Worm (Caenorhabditis elegans) whole organism, young adult: ENCODE measurements around the gene moc-1.

Experiments used
- B0035.1 ChIP-seq: sonication (generic microtip); optimal IDR thresholded peaks from 2 replicates; lab custom pipeline; 2016; ENCODE audit warnings: missing genetic modification characterization, mild to moderate bottlenecking, missing compliant biosample characterization, missing genotype, missing genetic modification reagents
- C06A6.2 ChIP-seq: fragments of 200-800 bp; sonication (Bioruptor generic); conservative IDR thresholded peaks from 2 replicates; pipeline ENCODE4 v1.3.6; 2022; ENCODE audit warnings: missing genetic modification characterization, missing compliant biosample characterization
- F22D6.2 ChIP-seq: sonication (generic microtip); optimal IDR thresholded peaks from 2 replicates; lab custom pipeline; 2016; ENCODE audit warnings: mild to moderate bottlenecking, missing genetic modification characterization, missing compliant biosample characterization
- F37B4.10 ChIP-seq: fragments of 200-800 bp; sonication (Bioruptor generic); IDR thresholded peaks from 2 replicates; pipeline ENCODE4 v1.3.6; 2022; ENCODE audit warnings: missing genetic modification characterization, missing compliant biosample characterization
- F55B11.4 ChIP-seq: sonication (generic microtip); optimal IDR thresholded peaks from 2 replicates; lab custom pipeline; 2016; ENCODE audit warnings: missing compliant biosample characterization, missing genetic modification characterization, borderline replicate concordance; ENCODE audit not compliant: insufficient read depth
- F57A8.1 ChIP-seq: fragments of 200-800 bp; sonication (Bioruptor generic); optimal IDR thresholded peaks from 2 replicates; lab custom pipeline; 2018; ENCODE audit warnings: mild to moderate bottlenecking, missing genetic modification characterization, moderate library complexity, missing compliant biosample characterization
- K12H6.12 ChIP-seq: fragments of 200-800 bp; sonication (Bioruptor generic); optimal IDR thresholded peaks from 2 replicates; lab custom pipeline; 2018; ENCODE audit warnings: mild to moderate bottlenecking, missing genetic modification characterization, missing compliant biosample characterization
- T07F8.4 ChIP-seq: sonication (generic microtip); optimal IDR thresholded peaks from 2 replicates; lab custom pipeline; 2016; ENCODE audit warnings: mild to moderate bottlenecking, missing genetic modification characterization, moderate library complexity, missing compliant biosample characterization
- Y53F4B.3 ChIP-seq: fragments of 200-800 bp; sonication (Bioruptor generic); IDR thresholded peaks from 2 replicates; pipeline ENCODE4 v1.3.6; 2022; ENCODE audit warnings: missing genetic modification reagents, missing genetic modification characterization, missing compliant biosample characterization
- Y53G8AR.9 ChIP-seq: fragments of 200-800 bp; sonication (Bioruptor generic); conservative IDR thresholded peaks from 2 replicates; pipeline ENCODE4 v1.3.6; 2022; ENCODE audit warnings: missing genetic modification reagents, missing genetic modification characterization, missing compliant biosample characterization
- akir-1 ChIP-seq: fragments of 200-800 bp; sonication (Bioruptor generic); optimal IDR thresholded peaks from 2 replicates; lab custom pipeline; 2018; ENCODE audit warnings: mild to moderate bottlenecking, missing genetic modification characterization, moderate library complexity, missing compliant biosample characterization
- aptf-2 ChIP-seq: fragments of 200-800 bp; sonication (Bioruptor generic); conservative IDR thresholded peaks from 2 replicates; pipeline ENCODE4 v1.3.6; 2022; ENCODE audit warnings: missing genetic modification reagents, missing genetic modification characterization, missing compliant biosample characterization
- atf-7 ChIP-seq: sonication (generic microtip); optimal IDR thresholded peaks from 2 replicates; lab custom pipeline; 2017; ENCODE audit warnings: mild to moderate bottlenecking, missing genetic modification characterization, missing compliant biosample characterization
- athp-1 ChIP-seq: sonication (generic microtip); optimal IDR thresholded peaks from 2 replicates; lab custom pipeline; 2017; ENCODE audit warnings: mild to moderate bottlenecking, missing genetic modification characterization, missing compliant biosample characterization
- cebp-1 ChIP-seq, 2 experiments: fragments of 200-800 bp in 1 of 2; sonication (Bioruptor generic) in 1 of 2; sonication (generic microtip) in 1 of 2; IDR thresholded peaks in 1 of 2; optimal IDR thresholded peaks in 1 of 2; 2 replicates each; pipeline versions ENCODE4 v1.3.6 to Lab custom; 2017 to 2022; ENCODE audit warnings: missing compliant biosample characterization in 2 of 2, missing genetic modification characterization in 2 of 2, mild to moderate bottlenecking in 1 of 2, missing genetic modification reagents in 1 of 2, moderate library complexity in 1 of 2
- ceh-27 ChIP-seq: fragments of 200-800 bp; sonication (Bioruptor generic); optimal IDR thresholded peaks from 2 replicates; lab custom pipeline; 2018; ENCODE audit warnings: mild to moderate bottlenecking, missing genetic modification characterization, moderate library complexity, missing compliant biosample characterization
- ceh-40 ChIP-seq: fragments of 200-800 bp; sonication (Bioruptor generic); IDR thresholded peaks from 2 replicates; pipeline ENCODE4 v1.3.6; 2022; ENCODE audit warnings: missing genetic modification characterization, missing compliant biosample characterization
- ceh-91 ChIP-seq: fragments of 200-800 bp; sonication (Bioruptor generic); IDR thresholded peaks from 2 replicates; pipeline ENCODE4 v1.3.6; 2022; ENCODE audit warnings: missing genetic modification reagents, missing genetic modification characterization, missing compliant biosample characterization
- dpff-1 ChIP-seq: sonication (generic microtip); optimal IDR thresholded peaks from 2 replicates; lab custom pipeline; 2017; ENCODE audit warnings: mild to moderate bottlenecking, missing genetic modification characterization, missing compliant biosample characterization
- dpl-1 ChIP-seq: fragments of 150-350 bp; optimal IDR thresholded peaks from 2 replicates; lab custom pipeline; 2014; ENCODE audit warnings: missing biosample characterization, missing genetic modification reagents, missing genetic modification characterization
- egrh-3 ChIP-seq: fragments of 200-800 bp; sonication (Bioruptor generic); IDR thresholded peaks from 2 replicates; pipeline ENCODE4 v1.3.6; 2022; ENCODE audit warnings: missing genetic modification reagents, missing genetic modification characterization, missing compliant biosample characterization
- gei-17 ChIP-seq: fragments of 200-800 bp; sonication (Bioruptor generic); optimal IDR thresholded peaks from 2 replicates; lab custom pipeline; 2018; ENCODE audit warnings: mild to moderate bottlenecking, missing genetic modification characterization, missing compliant biosample characterization
- hmg-1.2 ChIP-seq: fragments of 200-800 bp; sonication (Bioruptor generic); IDR thresholded peaks from 2 replicates; pipeline ENCODE4 v1.3.6; 2022; ENCODE audit warnings: missing genetic modification reagents, missing genetic modification characterization, missing compliant biosample characterization
- lag-1 ChIP-seq: fragments of 200-800 bp; sonication (Bioruptor generic); IDR thresholded peaks from 2 replicates; pipeline ENCODE4 v1.3.6; 2022; ENCODE audit warnings: missing genetic modification reagents, missing genetic modification characterization, missing compliant biosample characterization
- let-526 ChIP-seq: fragments of 200-800 bp; sonication (Bioruptor generic); IDR thresholded peaks from 2 replicates; pipeline ENCODE4 v1.3.6; 2022; ENCODE audit warnings: missing genetic modification reagents, missing genetic modification characterization, missing compliant biosample characterization
- let-607 ChIP-seq, 2 experiments: fragments of 200-800 bp in 1 of 2; sonication (Bioruptor generic) in 1 of 2; sonication (generic microtip) in 1 of 2; optimal IDR thresholded peaks; 2 replicates each; lab custom pipeline; 2016 to 2018; ENCODE audit warnings: mild to moderate bottlenecking in 2 of 2, missing compliant biosample characterization in 2 of 2, missing genetic modification characterization in 2 of 2, moderate library complexity in 2 of 2, missing genotype in 1 of 2
- lin-40 ChIP-seq: sonication (generic microtip); optimal IDR thresholded peaks from 2 replicates; lab custom pipeline; 2016; ENCODE audit warnings: missing genetic modification characterization, mild to moderate bottlenecking, missing compliant biosample characterization, missing genotype, missing genetic modification reagents
- lin-54 ChIP-seq: fragments of 200-800 bp; sonication (Bioruptor generic); optimal IDR thresholded peaks from 2 replicates; lab custom pipeline; 2018; ENCODE audit warnings: mild to moderate bottlenecking, missing genetic modification characterization, missing compliant biosample characterization
- madf-10 ChIP-seq: sonication (generic microtip); optimal IDR thresholded peaks from 2 replicates; lab custom pipeline; 2016; ENCODE audit warnings: mild to moderate bottlenecking, missing genetic modification characterization, missing compliant biosample characterization
- madf-8 ChIP-seq: fragments of 200-800 bp; sonication (Bioruptor generic); conservative IDR thresholded peaks from 2 replicates; pipeline ENCODE4 v1.3.6; 2022; ENCODE audit warnings: missing genetic modification reagents, missing genetic modification characterization, missing compliant biosample characterization
- mcd-1 ChIP-seq: fragments of 200-800 bp; sonication (Bioruptor generic); IDR thresholded peaks from 2 replicates; pipeline ENCODE4 v1.3.6; 2022; ENCODE audit warnings: missing genetic modification reagents, missing genetic modification characterization, missing compliant biosample characterization
- mel-28 ChIP-seq: sonication (generic microtip); optimal IDR thresholded peaks from 2 replicates; lab custom pipeline; 2016; ENCODE audit warnings: borderline replicate concordance, mild to moderate bottlenecking, missing genetic modification characterization, missing compliant biosample characterization
- nfyb-1 ChIP-seq: fragments of 200-800 bp; sonication (Bioruptor generic); IDR thresholded peaks from 2 replicates; pipeline ENCODE4 v1.3.6; 2022; ENCODE audit warnings: missing genetic modification reagents, missing genetic modification characterization, missing compliant biosample characterization
- nhr-179 ChIP-seq: sonication (generic microtip); optimal IDR thresholded peaks from 2 replicates; lab custom pipeline; 2016; ENCODE audit warnings: mild to moderate bottlenecking, missing genetic modification characterization, missing compliant biosample characterization
- nhr-27 ChIP-seq: fragments of 200-800 bp; sonication (Bioruptor generic); optimal IDR thresholded peaks from 2 replicates; lab custom pipeline; 2018; ENCODE audit warnings: mild to moderate bottlenecking, missing genetic modification characterization, moderate library complexity, missing compliant biosample characterization
- nhr-80 ChIP-seq: sonication (generic microtip); optimal IDR thresholded peaks from 2 replicates; lab custom pipeline; 2016; ENCODE audit warnings: missing genetic modification characterization, missing compliant biosample characterization
- pbrm-1 ChIP-seq: fragments of 200-800 bp; sonication (Bioruptor generic); IDR thresholded peaks from 2 replicates; pipeline ENCODE4 v1.3.6; 2022; ENCODE audit warnings: missing genetic modification reagents, missing genetic modification characterization, missing compliant biosample characterization
- rec-8 ChIP-seq, 2 experiments: sonication (generic microtip); optimal IDR thresholded peaks; 2 replicates each; lab custom pipeline; 2016; ENCODE audit warnings: mild to moderate bottlenecking in 2 of 2, missing genetic modification characterization in 2 of 2, missing genetic modification reagents in 2 of 2, missing genotype in 2 of 2, missing biosample characterization in 1 of 2, missing compliant biosample characterization in 1 of 2, moderate library complexity in 1 of 2
- sea-2 ChIP-seq: fragments of 200-800 bp; sonication (Bioruptor generic); IDR thresholded peaks from 2 replicates; pipeline ENCODE4 v1.3.6; 2022; ENCODE audit warnings: missing genetic modification characterization, missing compliant biosample characterization
- somi-1 ChIP-seq: fragments of 200-800 bp; sonication (Bioruptor generic); optimal IDR thresholded peaks from 2 replicates; lab custom pipeline; 2018; ENCODE audit warnings: mild to moderate bottlenecking, missing genetic modification characterization, missing compliant biosample characterization
- tbp1 ChIP-seq: fragments of 200-800 bp; sonication (Bioruptor generic); optimal IDR thresholded peaks from 2 replicates; lab custom pipeline; 2018; ENCODE audit warnings: mild to moderate bottlenecking, missing genetic modification characterization, missing compliant biosample characterization
- tbx-9 ChIP-seq: sonication (generic microtip); optimal IDR thresholded peaks from 2 replicates; lab custom pipeline; 2016; ENCODE audit warnings: borderline replicate concordance, missing genetic modification characterization, inconsistent platforms, missing compliant biosample characterization
- unc-62 ChIP-seq: fragments of 150-350 bp; optimal IDR thresholded peaks from 2 replicates; lab custom pipeline; 2014; ENCODE audit warnings: missing biosample characterization, missing genetic modification reagents, missing genetic modification characterization
- zfh-2 ChIP-seq: fragments of 200-800 bp; sonication (Bioruptor generic); conservative IDR thresholded peaks from 2 replicates; pipeline ENCODE4 v1.3.6; 2022; ENCODE audit warnings: missing genetic modification reagents, missing genetic modification characterization, missing compliant biosample characterization
- zim-3 ChIP-seq: sonication (generic microtip); optimal IDR thresholded peaks from 2 replicates; lab custom pipeline; 2017; ENCODE audit warnings: mild to moderate bottlenecking, missing genetic modification characterization, moderate library complexity, missing compliant biosample characterization
- ztf-25 ChIP-seq: fragments of 200-800 bp; sonication (Bioruptor generic); IDR thresholded peaks from 2 replicates; pipeline ENCODE4 v1.3.6; 2022; ENCODE audit warnings: missing genetic modification reagents, missing genetic modification characterization, missing compliant biosample characterization
- ztf-26 ChIP-seq: sonication (generic microtip); optimal IDR thresholded peaks from 2 replicates; lab custom pipeline; 2017; ENCODE audit warnings: missing genetic modification characterization, missing compliant biosample characterization

moc-1 gene

ce11 chrX:10146592-10146991 lies 8.2 kb upstream of the moc-1 start, which contains the start of gene unc-115 (continued):
- TF ChIP-seq F22D6.2 (tag; lab: Kevin White, UChicago) = no peak
- no peak for TF ChIP-seq nhr-27 (tag; lab: Kevin White, UChicago)
- no peak for TF ChIP-seq cebp-1 (GFP tag; IDR thresholded peaks at IDR 0.05; lab: Robert Waterston, UW)
- TF ChIP-seq cebp-1 (tag; optimal IDR thresholded peaks at IDR 0.05; lab: Kevin White, UChicago) = peak; percentile 81
- TF ChIP-seq lin-54 (GFP tag; lab: Kevin White, UChicago) = peak; percentile 13
- peak; percentile 69 for TF ChIP-seq pbrm-1 (GFP tag; lab: Robert Waterston, UW)
- no peak for TF ChIP-seq dpl-1
- TF ChIP-seq K12H6.12 = peak; percentile 81
- no peak for TF ChIP-seq zim-3
- TF ChIP-seq let-607 (tag; optimal IDR thresholded peaks at IDR 0.05; lab: Kevin White, UChicago) = peak in 1 of 2 experiments; percentile 25
- TF ChIP-seq tbx-9 (tag; lab: Kevin White, UChicago) = no peak
- peak; percentile 55 for TF ChIP-seq athp-1 (tag; lab: Kevin White, UChicago)
- peak; percentile 53 for TF ChIP-seq gei-17 (GFP tag; lab: Kevin White, UChicago)
- TF ChIP-seq lin-40 = peak; percentile 80
- TF ChIP-seq tbp1 (GFP tag; lab: Kevin White, UChicago) = peak; percentile 60
- no peak for TF ChIP-seq aptf-2 (GFP tag; lab: Robert Waterston, UW)
- TF ChIP-seq C06A6.2 (GFP tag; lab: Robert Waterston, UW) = no peak; the same call in 1 of the 2 replicates

ce11 chrX:10145011-10145410 lies 6.6 kb upstream of the moc-1 start:
- TF ChIP-seq let-526 (GFP tag; lab: Robert Waterston, UW) (no peak), madf-8 (no peak), F37B4.10 (GFP tag; lab: Robert Waterston, UW) (no peak), ztf-26 (tag; lab: Kevin White, UChicago) (peak; percentile 28), unc-62 (GFP tag; lab: Kevin White, UChicago) (no peak), Y53F4B.3 (GFP tag; lab: Robert Waterston, UW) (peak; percentile 75; the same call in 1 of the 2 replicates), nfyb-1 (GFP tag; lab: Robert Waterston, UW) (peak; percentile 88), ceh-40 (GFP tag; lab: Robert Waterston, UW) (peak; percentile 56; the same call in 1 of the 2 replicates), B0035.1 (no peak), madf-10 (tag; lab: Kevin White, UChicago) (peak; percentile 59), egrh-3 (no peak), somi-1 (GFP tag; lab: Kevin White, UChicago) (peak; percentile 38), nhr-80 (tag; lab: Kevin White, UChicago) (peak; percentile 16), ceh-27 (peak; percentile 63), hmg-1.2 (GFP tag; lab: Robert Waterston, UW) (peak; percentile 78), akir-1 (GFP tag; lab: Kevin White, UChicago) (no peak), ztf-25 (GFP tag; lab: Robert Waterston, UW) (peak; percentile 91), mel-28 (no peak), Y53G8AR.9 (GFP tag; lab: Robert Waterston, UW) (no peak), zfh-2 (GFP tag; lab: Robert Waterston, UW) (peak; percentile 42; the same call in 1 of the 2 replicates), lag-1 (GFP tag; lab: Robert Waterston, UW) (no peak), mcd-1 (GFP tag; lab: Robert Waterston, UW) (peak; percentile 62), gei-17 (GFP tag; lab: Kevin White, UChicago) (peak; percentile 55), nhr-179 (peak; percentile 70), F57A8.1 (GFP tag; lab: Kevin White, UChicago) (peak; percentile 19), ceh-91 (no peak), F55B11.4 (no peak), sea-2 (peak; percentile 80; the same call in 1 of the 2 replicates), atf-7 (peak; percentile 35), dpff-1 (tag; lab: Kevin White, UChicago) (no peak), T07F8.4 (tag; lab: Kevin White, UChicago) (peak; percentile 65), rec-8 (tag; optimal IDR thresholded peaks at IDR 0.05; lab: Kevin White, UChicago) (peak; percentile 68 to 88)
